Fruit fly (Drosophila melanogaster) whole organism, embryonic: ENCODE data around the gene TotM.

ENCODE experiments used
- ATbp ChIP-seq: fragments of 200-800 bp; sonication (Bioruptor generic); optimal IDR thresholded peaks from 2 replicates; lab custom pipeline; 2017; ENCODE audit warnings: missing biosample characterization, mild to moderate bottlenecking, missing genetic modification characterization, missing genetic modification reagents
- BEAF-32 ChIP-seq: fragments of 200-800 bp; sonication (Bioruptor generic); optimal IDR thresholded peaks from 3 replicates; lab custom pipeline; 2017; ENCODE audit warnings: missing biosample characterization, missing genetic modification characterization, mild to moderate bottlenecking, moderate library complexity, missing genetic modification reagents
- Bdp1 ChIP-seq: fragments of 200-800 bp; sonication (Bioruptor generic); optimal IDR thresholded peaks from 3 replicates; lab custom pipeline; 2016; ENCODE audit warnings: missing biosample characterization, missing genetic modification characterization
- CG10147 ChIP-seq: fragments of 200-800 bp; sonication (Bioruptor generic); optimal IDR thresholded peaks from 2 replicates; lab custom pipeline; 2019; ENCODE audit warnings: missing biosample characterization, mild to moderate bottlenecking, missing genetic modification characterization, moderate library complexity
- CG10565 ChIP-seq: fragments of 200-800 bp; sonication (Bioruptor generic); optimal IDR thresholded peaks from 3 replicates; lab custom pipeline; 2016; ENCODE audit warnings: missing biosample characterization, mild to moderate bottlenecking, missing genetic modification characterization
- CG10654 ChIP-seq: fragments of 200-800 bp; sonication (Bioruptor generic); optimal IDR thresholded peaks from 2 replicates; lab custom pipeline; 2016; ENCODE audit warnings: missing biosample characterization, missing genetic modification characterization
- CG1233 ChIP-seq: fragments of 200-800 bp; sonication (Bioruptor generic); optimal IDR thresholded peaks from 4 replicates; lab custom pipeline; 2018; ENCODE audit warnings: missing biosample characterization, mild to moderate bottlenecking, missing genetic modification characterization
- CG15514 ChIP-seq: fragments of 200-800 bp; sonication (Bioruptor generic); optimal IDR thresholded peaks from 3 replicates; lab custom pipeline; 2017; ENCODE audit warnings: missing biosample characterization, missing genetic modification characterization, mild to moderate bottlenecking, moderate library complexity, missing genetic modification reagents
- CG17829 ChIP-seq: fragments of 200-800 bp; optimal IDR thresholded peaks from 2 replicates; lab custom pipeline; 2019; ENCODE audit warnings: missing biosample characterization, mild to moderate bottlenecking, missing genetic modification characterization, moderate library complexity
- CG18619 ChIP-seq: fragments of 200-800 bp; sonication (Bioruptor generic); optimal IDR thresholded peaks from 3 replicates; lab custom pipeline; 2017; ENCODE audit warnings: missing biosample characterization, mild to moderate bottlenecking, missing genetic modification characterization
- CG2678 ChIP-seq: fragments of 200-800 bp; sonication (Bioruptor generic); optimal IDR thresholded peaks from 3 replicates; lab custom pipeline; 2019; ENCODE audit warnings: missing biosample characterization, mild to moderate bottlenecking, missing genetic modification characterization, moderate library complexity
- CG2712 ChIP-seq: fragments of 200-800 bp; optimal IDR thresholded peaks from 3 replicates; lab custom pipeline; 2019; ENCODE audit warnings: missing biosample characterization, mild to moderate bottlenecking, missing genetic modification characterization, moderate library complexity
- CG31441 ChIP-seq: fragments of 200-800 bp; sonication (Bioruptor generic); IDR thresholded peaks from 2 replicates; pipeline ENCODE4 v1.3.6; 2022; ENCODE audit warnings: missing biosample characterization, missing genetic modification characterization
- CG43689 ChIP-seq: fragments of 200-800 bp; sonication (Bioruptor generic); IDR thresholded peaks from 2 replicates; pipeline ENCODE4 v1.3.6; 2022; ENCODE audit warnings: missing biosample characterization, missing genetic modification characterization
- CG7928 ChIP-seq: fragments of 200-800 bp; sonication (Bioruptor generic); optimal IDR thresholded peaks from 2 replicates; lab custom pipeline; 2017; ENCODE audit warnings: missing biosample characterization, mild to moderate bottlenecking, missing genetic modification characterization
- CG9727 ChIP-seq: fragments of 200-800 bp; sonication (Bioruptor generic); optimal IDR thresholded peaks from 3 replicates; lab custom pipeline; 2017; ENCODE audit warnings: missing biosample characterization, mild to moderate bottlenecking, missing genetic modification characterization
- CG9817 ChIP-seq: fragments of 200-800 bp; sonication (Bioruptor generic); optimal IDR thresholded peaks from 2 replicates; lab custom pipeline; 2018; ENCODE audit warnings: missing biosample characterization, mild to moderate bottlenecking, missing genetic modification characterization, moderate library complexity
- CG9876 ChIP-seq: fragments of 200-800 bp; sonication (Bioruptor generic); optimal IDR thresholded peaks from 2 replicates; lab custom pipeline; 2016; ENCODE audit warnings: missing biosample characterization, missing genetic modification characterization
- Dek ChIP-seq: fragments of 200-800 bp; sonication (Bioruptor generic); optimal IDR thresholded peaks from 3 replicates; lab custom pipeline; 2019; ENCODE audit warnings: missing biosample characterization, mild to moderate bottlenecking, missing genetic modification characterization, moderate library complexity
- Drgx ChIP-seq: fragments of 200-800 bp; sonication (Bioruptor generic); IDR thresholded peaks from 2 replicates; pipeline ENCODE4 v1.3.6; 2022; ENCODE audit warnings: missing biosample characterization, missing genetic modification characterization
- Eip74EF ChIP-seq, 2 experiments: fragments of 200-800 bp in 1 of 2; fragments of >200 bp in 1 of 2; sonication (Bioruptor generic) in 1 of 2; optimal IDR thresholded peaks; 2 replicates each; lab custom pipeline; 2017 to 2019; ENCODE audit warnings: missing biosample characterization in 2 of 2, missing genetic modification characterization in 2 of 2, mild to moderate bottlenecking in 1 of 2, moderate library complexity in 1 of 2
- Hr78 ChIP-seq, 2 experiments: fragments of 200-800 bp in 1 of 2; fragments of >200 bp in 1 of 2; sonication (Bioruptor generic) in 1 of 2; optimal IDR thresholded peaks; 2 replicates each; lab custom pipeline; 2017 to 2019; ENCODE audit warnings: missing biosample characterization in 2 of 2, missing genetic modification characterization in 2 of 2, mild to moderate bottlenecking in 1 of 2, moderate library complexity in 1 of 2
- MBD-R2 ChIP-seq: fragments of 200-800 bp; sonication (Bioruptor generic); IDR thresholded peaks from 2 replicates; pipeline ENCODE4 v1.3.6; 2022; ENCODE audit warnings: missing biosample characterization, missing genetic modification characterization
- Rfx ChIP-seq: fragments of 200-800 bp; sonication (Bioruptor generic); IDR thresholded peaks from 2 replicates; pipeline ENCODE4 v1.3.6; 2022; ENCODE audit warnings: missing biosample characterization, missing genetic modification characterization
- Rx ChIP-seq: fragments of 200-800 bp; sonication (Bioruptor generic); IDR thresholded peaks from 2 replicates; pipeline ENCODE4 v1.3.6; 2022; ENCODE audit warnings: missing biosample characterization, missing genetic modification characterization
- Ssrp ChIP-seq: fragments of 200-800 bp; sonication (Bioruptor generic); optimal IDR thresholded peaks from 2 replicates; lab custom pipeline; 2018; ENCODE audit warnings: missing biosample characterization, mild to moderate bottlenecking, missing genetic modification characterization, moderate library complexity
- Xbp1 ChIP-seq: fragments of 200-800 bp; sonication (Bioruptor generic); optimal IDR thresholded peaks from 3 replicates; lab custom pipeline; 2016; ENCODE audit warnings: missing biosample characterization, mild to moderate bottlenecking, missing genetic modification characterization
- bsh ChIP-seq, 2 experiments: fragments of 200-800 bp; sonication (Bioruptor generic); optimal IDR thresholded peaks; 2 replicates each; lab custom pipeline; 2017 to 2018; ENCODE audit warnings: mild to moderate bottlenecking in 2 of 2, missing biosample characterization in 2 of 2, missing genetic modification characterization in 2 of 2, moderate library complexity in 1 of 2
- ci ChIP-seq: fragments of 200-800 bp; sonication (Bioruptor generic); IDR thresholded peaks from 3 replicates; pipeline ENCODE4 v1.3.6; 2022; ENCODE audit warnings: missing biosample characterization, missing genetic modification characterization
- corto ChIP-seq: fragments of 200-800 bp; sonication (Bioruptor generic); optimal IDR thresholded peaks from 2 replicates; lab custom pipeline; 2016; ENCODE audit warnings: missing biosample characterization, mild to moderate bottlenecking, missing genetic modification characterization, moderate library complexity
- danr ChIP-seq: fragments of 200-800 bp; sonication (Bioruptor generic); IDR thresholded peaks from 2 replicates; pipeline ENCODE4 v1.3.6; 2022; ENCODE audit warnings: missing biosample characterization, missing genetic modification characterization
- dmrt11E ChIP-seq: fragments of 200-800 bp; sonication (Bioruptor generic); optimal IDR thresholded peaks from 3 replicates; lab custom pipeline; 2018; ENCODE audit warnings: missing biosample characterization, mild to moderate bottlenecking, missing genetic modification characterization, moderate library complexity
- en ChIP-seq: fragments of 200-800 bp; sonication (Bioruptor generic); optimal IDR thresholded peaks from 2 replicates; lab custom pipeline; 2016; ENCODE audit warnings: missing biosample characterization, missing genetic modification characterization
- ftz-f1 ChIP-seq: fragments of 200-800 bp; sonication (Bioruptor generic); optimal IDR thresholded peaks from 2 replicates; lab custom pipeline; 2016; ENCODE audit warnings: missing biosample characterization, missing genetic modification characterization
- gcm ChIP-seq: fragments of 200-800 bp; sonication (Bioruptor generic); optimal IDR thresholded peaks from 2 replicates; lab custom pipeline; 2019; ENCODE audit warnings: missing biosample characterization, mild to moderate bottlenecking, missing genetic modification characterization, moderate library complexity
- jing ChIP-seq: fragments of 200-800 bp; sonication (Bioruptor generic); optimal IDR thresholded peaks from 2 replicates; lab custom pipeline; 2018; ENCODE audit warnings: missing biosample characterization, mild to moderate bottlenecking, missing genetic modification characterization
- mam ChIP-seq: fragments of 200-800 bp; sonication (Bioruptor generic); optimal IDR thresholded peaks from 3 replicates; lab custom pipeline; 2016; ENCODE audit warnings: missing biosample characterization, missing genetic modification characterization
- nau ChIP-seq: fragments of 200-800 bp; sonication (Bioruptor generic); optimal IDR thresholded peaks from 3 replicates; lab custom pipeline; 2017; ENCODE audit warnings: missing biosample characterization, mild to moderate bottlenecking, missing genetic modification characterization, missing genetic modification reagents
- nerfin-1 ChIP-seq: fragments of 200-800 bp; sonication (Bioruptor generic); optimal IDR thresholded peaks from 3 replicates; lab custom pipeline; 2019; ENCODE audit warnings: missing biosample characterization, mild to moderate bottlenecking, missing genetic modification characterization, moderate library complexity
- nmo ChIP-seq: fragments of 200-800 bp; sonication (Bioruptor generic); optimal IDR thresholded peaks from 2 replicates; lab custom pipeline; 2018; ENCODE audit warnings: missing biosample characterization, mild to moderate bottlenecking, missing genetic modification characterization, moderate library complexity
- nom ChIP-seq: fragments of 200-800 bp; sonication (Bioruptor generic); optimal IDR thresholded peaks from 2 replicates; lab custom pipeline; 2017; ENCODE audit warnings: missing biosample characterization, missing genetic modification characterization, mild to moderate bottlenecking, moderate library complexity, missing genetic modification reagents
- odd ChIP-seq: fragments of 200-800 bp; sonication (Bioruptor generic); optimal IDR thresholded peaks from 2 replicates; lab custom pipeline; 2017; ENCODE audit warnings: missing biosample characterization, mild to moderate bottlenecking, missing genetic modification characterization
- pfk ChIP-seq: fragments of 200-800 bp; sonication (Bioruptor generic); optimal IDR thresholded peaks from 2 replicates; lab custom pipeline; 2018; ENCODE audit warnings: missing biosample characterization, mild to moderate bottlenecking, missing genetic modification characterization, moderate library complexity
- pum ChIP-seq: fragments of 200-800 bp; sonication (Bioruptor generic); optimal IDR thresholded peaks from 2 replicates; lab custom pipeline; 2016; ENCODE audit warnings: missing biosample characterization, missing genetic modification characterization
- pzg ChIP-seq: fragments of 200-800 bp; sonication (Bioruptor generic); optimal IDR thresholded peaks from 3 replicates; lab custom pipeline; 2018; ENCODE audit warnings: missing biosample characterization, mild to moderate bottlenecking, missing genetic modification characterization, moderate library complexity
- row ChIP-seq: fragments of 200-800 bp; sonication (Bioruptor generic); IDR thresholded peaks from 3 replicates; pipeline ENCODE4 v1.3.6; 2022; ENCODE audit warnings: missing biosample characterization, missing genetic modification characterization
- run ChIP-seq: fragments of 200-800 bp; sonication (Bioruptor generic); optimal IDR thresholded peaks from 3 replicates; lab custom pipeline; 2018; ENCODE audit warnings: missing biosample characterization, mild to moderate bottlenecking, missing genetic modification characterization
- sens ChIP-seq: fragments of 200-800 bp; sonication (Bioruptor generic); peaks from one replicate; lab custom pipeline; 2016; ENCODE audit warnings: missing biosample characterization, missing genetic modification characterization
- sna ChIP-seq: fragments of 200-800 bp; sonication (Bioruptor generic); IDR thresholded peaks from 2 replicates; pipeline ENCODE4 v1.3.6; 2022; ENCODE audit warnings: missing biosample characterization, missing genetic modification characterization; ENCODE audit not compliant: partially characterized antibody
- ttk ChIP-seq: fragments of 200-800 bp; sonication (Bioruptor generic); IDR thresholded peaks from 2 replicates; pipeline ENCODE4 v2.1.2; 2022; ENCODE audit warnings: missing biosample characterization, missing genetic modification characterization
- zf30C ChIP-seq: fragments of 200-800 bp; sonication (Bioruptor generic); optimal IDR thresholded peaks from 3 replicates; lab custom pipeline; 2018; ENCODE audit warnings: missing biosample characterization, mild to moderate bottlenecking, missing genetic modification characterization

The TotM gene

dm6 chr2L:5292643-5292963, 37.1 kb upstream of the TotM start:
- no peak for TF ChIP-seq CG17829 (tag; lab: Kevin White, UChicago)
- no peak for TF ChIP-seq CG2712 (tag; lab: Kevin White, UChicago)
- TF ChIP-seq ttk (GFP tag; lab: Robert Waterston, UW), result no peak
- TF ChIP-seq pfk (GFP tag; lab: Kevin White, UChicago), result no peak
- TF ChIP-seq Xbp1 (GFP tag; lab: Kevin White, UChicago), result no peak
- no peak for TF ChIP-seq gcm (GFP tag; lab: Kevin White, UChicago)
- no peak for TF ChIP-seq odd
- no peak for TF ChIP-seq MBD-R2 (GFP tag; lab: Robert Waterston, UW)
- TF ChIP-seq CG10654 (GFP tag; lab: Kevin White, UChicago), result no peak
- TF ChIP-seq CG10147 (GFP tag; lab: Kevin White, UChicago), result no peak
- TF ChIP-seq CG9876, result no peak
- TF ChIP-seq CG43689 (GFP tag; lab: Robert Waterston, UW), result no peak
- no peak for TF ChIP-seq CG1233
- no peak for TF ChIP-seq en (GFP tag; lab: Kevin White, UChicago)
- TF ChIP-seq CG9817 (tag; lab: Kevin White, UChicago), result no peak
- TF ChIP-seq CG2678 (tag; lab: Kevin White, UChicago), result peak; percentile 6
- no peak for TF ChIP-seq CG31441 (GFP tag; lab: Robert Waterston, UW)
- TF ChIP-seq Rfx (GFP tag; lab: Robert Waterston, UW), result peak; percentile 8; the same call in 1 of the 2 replicates
- peak; percentile 95 for TF ChIP-seq corto (GFP tag; lab: Kevin White, UChicago)
- TF ChIP-seq Rx, result no peak
- peak; percentile 24 for TF ChIP-seq Ssrp (tag; lab: Kevin White, UChicago)
- TF ChIP-seq BEAF-32, result no peak
- TF ChIP-seq ftz-f1, result no peak
- TF ChIP-seq run (tag; lab: Kevin White, UChicago), result no peak
- TF ChIP-seq Dek, result no peak
- peak; percentile 7 for TF ChIP-seq sens (GFP tag; lab: Kevin White, UChicago)
- TF ChIP-seq CG15514 (GFP tag; lab: Kevin White, UChicago), result no peak
- peak; percentile 36 for TF ChIP-seq dmrt11E (tag; lab: Kevin White, UChicago)
- no peak for TF ChIP-seq CG7928 (GFP tag; lab: Kevin White, UChicago)
- no peak for TF ChIP-seq ci (GFP tag; lab: Robert Waterston, UW)
- no peak for TF ChIP-seq pum (GFP tag; lab: Kevin White, UChicago)
- no peak for TF ChIP-seq Hr78 (GFP tag; optimal IDR thresholded peaks at IDR 0.05; lab: Kevin White, UChicago)
- TF ChIP-seq nmo, result no peak
- no peak for TF ChIP-seq CG18619
- TF ChIP-seq CG9727 (GFP tag; lab: Kevin White, UChicago), result no peak
- TF ChIP-seq row (GFP tag; lab: Robert Waterston, UW), result peak; percentile 31; the same call in 2 of the 3 replicates
- TF ChIP-seq pzg, result no peak
- peak; percentile 87 for TF ChIP-seq nom (GFP tag; lab: Kevin White, UChicago)
- TF ChIP-seq bsh (GFP tag; optimal IDR thresholded peaks at IDR 0.05; lab: Kevin White, UChicago), result peak; percentile 34 to 52
- no peak for TF ChIP-seq sna
- TF ChIP-seq Bdp1 (GFP tag; lab: Kevin White, UChicago), result no peak
- TF ChIP-seq Eip74EF (GFP tag; optimal IDR thresholded peaks at IDR 0.05; lab: Kevin White, UChicago), result no peak
- no peak for TF ChIP-seq jing (GFP tag; lab: Kevin White, UChicago)
- no peak for TF ChIP-seq mam (GFP tag; lab: Kevin White, UChicago)
- peak; percentile 69 for TF ChIP-seq Drgx (GFP tag; lab: Robert Waterston, UW)
- TF ChIP-seq danr (GFP tag; lab: Robert Waterston, UW), result no peak
- no peak for TF ChIP-seq nau (GFP tag; lab: Kevin White, UChicago)
- no peak for TF ChIP-seq ATbp
- no peak for TF ChIP-seq CG10565
- TF ChIP-seq zf30C (GFP tag; lab: Kevin White, UChicago), result no peak
- no peak for TF ChIP-seq nerfin-1 (tag; lab: Kevin White, UChicago)
